Worm (Caenorhabditis elegans) whole organism, midembryonic: ENCODE results near the gene col-126.
"Not testable (repeated sequence)": the region's sequence is repeated elsewhere in the genome, so short reads cannot be mapped to it uniquely, and the experiment has no call there.

Experiments
- T22C8.4 ChIP-seq: fragments of 200-800 bp; sonication (Bioruptor generic); IDR thresholded peaks from 2 replicates; pipeline ENCODE4 v1.3.6; 2022; ENCODE audit warnings: missing genetic modification characterization, missing compliant biosample characterization
- cog-1 ChIP-seq: sonication (generic microtip); optimal IDR thresholded peaks from 2 replicates; lab custom pipeline; 2016; ENCODE audit warnings: missing genetic modification characterization, missing compliant biosample characterization
- flt-1 ChIP-seq: fragments of 200-800 bp; sonication (Bioruptor generic); IDR thresholded peaks from 2 replicates; pipeline ENCODE4 v1.3.6; 2022; ENCODE audit warnings: missing genetic modification characterization, missing compliant biosample characterization
- klf-2 ChIP-seq: fragments of 200-800 bp; sonication (Bioruptor generic); conservative IDR thresholded peaks from 2 replicates; pipeline ENCODE4 v1.3.6; 2022; ENCODE audit warnings: missing genetic modification reagents, missing genetic modification characterization, missing compliant biosample characterization
- med-1 ChIP-seq: sonication (generic microtip); optimal IDR thresholded peaks from 2 replicates; lab custom pipeline; 2017; ENCODE audit warnings: missing genetic modification characterization, mild to moderate bottlenecking, missing compliant biosample characterization, antibody characterized with exemption, missing genetic modification reagents; ENCODE audit not compliant: insufficient read depth
- ref-1 ChIP-seq: fragments of 200-800 bp; sonication (Bioruptor generic); conservative IDR thresholded peaks from 2 replicates; pipeline ENCODE4 v1.3.6; 2022; ENCODE audit warnings: missing genetic modification reagents, missing genetic modification characterization, missing compliant biosample characterization
- tab-1 ChIP-seq: fragments of 200-800 bp; sonication (Bioruptor generic); IDR thresholded peaks from 2 replicates; pipeline ENCODE4 v1.3.6; 2022; ENCODE audit warnings: missing genetic modification characterization, missing compliant biosample characterization
- ztf-23 ChIP-seq: fragments of 200-800 bp; sonication (Bioruptor generic); IDR thresholded peaks from 2 replicates; pipeline ENCODE4 v1.3.6; 2022; ENCODE audit warnings: missing genetic modification reagents, missing genetic modification characterization, missing compliant biosample characterization
- ztf-29 ChIP-seq: fragments of 200-800 bp; sonication (Bioruptor generic); IDR thresholded peaks from 2 replicates; pipeline ENCODE4 v1.3.6; 2022; ENCODE audit warnings: missing genetic modification reagents, missing genetic modification characterization, missing compliant biosample characterization

col-126 gene

DNA sequence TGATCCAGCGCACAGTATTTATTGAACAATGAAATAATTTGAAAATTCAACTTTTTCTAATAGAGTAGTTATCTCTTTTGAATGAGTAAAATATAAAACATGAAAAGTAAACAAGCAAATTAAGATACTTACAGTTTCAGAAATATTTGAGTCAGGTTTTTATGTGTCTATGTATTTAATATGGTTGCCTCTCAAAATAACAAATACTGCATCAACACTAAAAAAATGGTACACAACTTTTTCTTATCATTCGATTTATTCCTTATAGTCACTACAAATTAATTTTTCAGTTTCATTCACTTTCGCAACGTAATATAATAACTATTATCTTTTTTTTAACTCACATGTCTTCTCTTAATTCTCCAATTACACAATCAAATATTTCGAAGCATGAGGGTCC is 15.8 kb upstream of the col-126 start:
- TF ChIP-seq T22C8.4 (GFP tag; lab: Robert Waterston, UW) (no peak), med-1 (GFP tag; lab: Kevin White, UChicago) (no peak), cog-1 (tag; lab: Kevin White, UChicago) (no peak), ztf-29 (GFP tag; lab: Robert Waterston, UW) (no peak), ref-1 (GFP tag; lab: Robert Waterston, UW) (no peak)

DNA sequence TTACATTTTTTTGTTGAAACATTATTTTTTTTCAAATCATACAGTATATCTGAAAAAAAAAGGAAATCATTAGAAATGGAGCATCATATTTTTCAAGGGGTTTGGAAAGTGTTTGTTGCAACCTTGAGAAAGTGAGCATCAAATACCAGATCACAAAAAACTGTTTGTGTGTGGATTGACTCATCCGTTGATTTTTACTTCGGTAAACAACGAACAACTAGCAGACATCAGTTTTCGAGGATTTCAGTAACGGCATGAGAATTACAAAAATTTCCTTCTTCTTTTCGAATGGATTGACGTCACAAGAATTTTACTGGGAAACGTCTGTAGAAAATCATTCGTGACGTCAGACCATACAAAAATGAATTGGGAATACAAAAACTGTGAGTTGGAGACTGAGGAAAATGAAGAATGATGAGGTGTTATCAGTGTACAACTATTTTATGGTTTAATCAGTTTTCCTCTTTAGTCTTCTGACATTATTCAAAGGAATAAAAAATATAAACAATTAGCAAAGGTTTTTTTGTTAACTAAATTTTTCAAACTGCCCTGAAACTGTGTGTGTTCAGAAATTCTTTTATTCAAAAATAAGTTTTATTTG is 15.1 kb upstream of the col-126 start, which contains the start of gene C05C12.4:
C05C12.4 (minus strand) TSS at position 51 of the 601 bp plus-strand sequence.
- no peak for TF ChIP-seq tab-1 (GFP tag; lab: Robert Waterston, UW)
- no peak for TF ChIP-seq flt-1 (GFP tag; lab: Robert Waterston, UW)
- TF ChIP-seq cog-1 (tag; lab: Kevin White, UChicago): no peak
- TF ChIP-seq ztf-23 (GFP tag; lab: Robert Waterston, UW): no peak
- no peak for TF ChIP-seq ztf-29 (GFP tag; lab: Robert Waterston, UW)
- no peak for TF ChIP-seq T22C8.4 (GFP tag; lab: Robert Waterston, UW)
- TF ChIP-seq klf-2 (GFP tag; lab: Robert Waterston, UW): no peak

DNA sequence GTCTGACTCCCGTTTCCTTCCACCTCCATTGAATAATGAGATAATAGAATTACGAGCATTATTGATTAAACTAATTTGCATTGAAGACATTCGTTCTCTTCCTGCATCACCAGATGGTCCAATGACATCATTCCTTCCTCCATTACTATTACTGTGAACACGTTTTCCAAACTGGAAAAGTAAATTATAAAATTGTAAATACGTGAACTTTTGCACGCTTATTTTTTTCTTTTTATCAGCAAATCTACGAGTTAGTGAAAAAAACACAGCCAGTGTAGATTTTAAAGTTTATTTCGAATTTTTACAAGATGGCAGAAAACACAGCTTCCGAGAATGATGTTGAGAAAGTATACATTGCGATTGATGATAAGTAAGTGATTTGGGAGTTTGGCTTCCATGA is 9.5 kb upstream of the col-126 start, which contains the start of gene C05C12.1:
C05C12.1 (plus strand) TSS at position 301 of the 400 bp plus-strand sequence.
- not testable (repeated sequence) for TF ChIP-seq klf-2 (GFP tag; lab: Robert Waterston, UW); cog-1 (tag; lab: Kevin White, UChicago); ztf-29 (GFP tag; lab: Robert Waterston, UW)

DNA sequence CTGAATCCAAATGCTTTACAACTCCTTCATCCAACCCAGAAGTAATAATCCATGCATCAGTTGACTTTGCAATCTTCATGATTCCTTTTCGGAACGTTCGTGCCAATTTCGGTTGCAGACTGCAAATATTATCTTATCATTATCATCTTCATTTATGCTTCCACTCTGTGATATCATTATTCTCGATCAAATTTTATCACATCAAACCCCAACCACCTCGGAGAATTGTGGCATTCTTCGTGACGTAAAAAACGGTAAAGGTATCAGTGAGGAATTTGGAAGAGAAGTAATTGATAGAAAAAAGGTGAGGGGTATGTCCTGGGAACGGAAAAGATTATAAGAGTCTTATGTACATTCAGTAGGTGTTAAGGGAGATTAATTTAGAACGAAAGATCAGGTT is 5.7 kb upstream of the col-126 start:
- TF ChIP-seq med-1 (GFP tag; lab: Kevin White, UChicago): no peak
- no peak for TF ChIP-seq T22C8.4 (GFP tag; lab: Robert Waterston, UW)
- no peak for TF ChIP-seq klf-2 (GFP tag; lab: Robert Waterston, UW)
- no peak for TF ChIP-seq ref-1 (GFP tag; lab: Robert Waterston, UW)
- TF ChIP-seq flt-1 (GFP tag; lab: Robert Waterston, UW): no peak
- TF ChIP-seq tab-1 (GFP tag; lab: Robert Waterston, UW): no peak
- no peak for TF ChIP-seq cog-1 (tag; lab: Kevin White, UChicago)
- TF ChIP-seq ztf-23 (GFP tag; lab: Robert Waterston, UW): no peak
- no peak for TF ChIP-seq ztf-29 (GFP tag; lab: Robert Waterston, UW)

DNA sequence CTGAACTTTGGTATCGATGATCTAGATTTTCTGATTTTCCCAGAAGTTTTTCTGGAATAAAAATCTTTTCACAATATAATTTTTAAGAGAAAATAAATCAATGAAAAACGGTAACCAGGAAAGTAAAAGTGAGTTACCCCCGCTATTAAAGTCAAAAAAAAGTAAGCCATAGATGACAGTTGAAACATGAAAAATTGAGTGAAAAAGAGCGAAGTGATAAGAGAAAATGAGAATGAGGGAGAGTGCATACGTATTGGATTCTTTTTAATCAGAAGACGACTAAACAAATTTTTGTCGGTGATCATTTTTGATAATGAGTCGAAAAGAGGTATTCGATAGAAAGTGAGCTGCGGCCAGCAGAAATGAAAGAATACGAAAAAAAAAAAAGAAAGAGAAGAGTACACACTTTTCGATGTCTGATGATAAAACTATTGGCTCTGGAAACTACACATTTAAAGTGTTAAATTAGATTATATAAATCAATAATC is 3.7 kb upstream of the col-126 start, which contains the start of gene gtl-1:
gtl-1 (minus strand) TSS at position 51 of the 488 bp plus-strand sequence.
- TF ChIP-seq ztf-29 (GFP tag; lab: Robert Waterston, UW) (no peak), ztf-23 (GFP tag; lab: Robert Waterston, UW) (no peak), med-1 (GFP tag; lab: Kevin White, UChicago) (no peak), cog-1 (tag; lab: Kevin White, UChicago) (no peak), flt-1 (GFP tag; lab: Robert Waterston, UW) (no peak), tab-1 (GFP tag; lab: Robert Waterston, UW) (no peak), ref-1 (GFP tag; lab: Robert Waterston, UW) (no peak), T22C8.4 (GFP tag; lab: Robert Waterston, UW) (no peak), klf-2 (GFP tag; lab: Robert Waterston, UW) (no peak)

DNA sequence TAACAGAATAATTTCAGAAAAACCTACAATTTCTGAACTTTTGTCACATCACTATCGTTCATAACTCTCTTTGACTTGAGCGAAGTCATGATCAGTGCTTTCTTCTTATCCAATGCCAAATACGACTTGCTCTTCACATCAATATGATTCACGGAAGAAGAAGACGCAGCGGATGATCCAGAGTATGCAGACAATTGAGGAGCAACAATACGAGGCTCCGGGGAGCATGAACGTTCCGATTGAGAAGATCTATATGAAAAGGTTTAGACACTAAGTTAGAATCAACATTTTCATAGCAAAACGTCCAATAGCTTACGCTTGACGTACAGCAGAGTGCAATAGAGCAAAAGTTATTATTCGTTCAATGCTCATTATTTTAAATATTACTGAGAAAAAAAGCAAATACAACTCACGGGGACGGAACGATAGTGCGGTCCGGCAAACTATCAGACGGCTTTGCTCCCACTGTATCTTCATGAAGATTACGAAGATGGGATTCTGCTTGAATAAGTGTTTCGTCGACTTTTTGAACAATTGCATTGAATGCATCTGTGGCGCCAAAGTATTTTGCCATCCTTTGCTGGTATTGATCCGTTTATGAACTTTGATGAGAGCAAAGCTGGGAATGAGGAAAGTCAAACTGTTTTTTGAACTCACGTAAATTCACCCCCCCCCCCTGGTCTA is 2.5 kb upstream of the col-126 start, which contains the start of gene C05C12.5:
C05C12.5 (minus strand) TSS at position 642 of the 684 bp plus-strand sequence.
- TF ChIP-seq flt-1 (GFP tag; lab: Robert Waterston, UW) (no peak), med-1 (GFP tag; lab: Kevin White, UChicago) (no peak)

DNA sequence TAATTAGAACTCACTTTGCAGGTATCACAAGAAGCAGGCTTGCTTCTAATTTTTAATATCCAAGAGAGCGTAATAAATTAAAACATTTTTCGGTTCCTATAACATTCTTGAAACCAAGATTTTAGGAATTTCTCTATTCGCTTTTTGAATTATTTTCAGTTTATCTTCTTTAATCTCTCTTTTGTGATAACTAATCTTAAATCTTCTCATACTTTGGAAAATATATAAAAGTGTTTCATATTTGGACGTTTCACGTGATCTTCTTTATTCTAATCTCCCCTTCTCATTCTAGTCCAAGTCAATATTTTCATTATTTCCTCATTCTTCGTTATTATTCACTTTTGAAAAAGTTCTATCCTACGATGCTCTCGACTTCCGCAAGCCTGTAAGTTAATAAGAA is 1.7 kb upstream of the col-126 start, which contains the start of gene F54D1.1:
F54D1.1 (plus strand) TSS at position 301 of the 400 bp plus-strand sequence.
- no peak for TF ChIP-seq tab-1 (GFP tag; lab: Robert Waterston, UW)
- TF ChIP-seq klf-2 (GFP tag; lab: Robert Waterston, UW): no peak
- no peak for TF ChIP-seq flt-1 (GFP tag; lab: Robert Waterston, UW)
- TF ChIP-seq cog-1 (tag; lab: Kevin White, UChicago): no peak
- no peak for TF ChIP-seq ref-1 (GFP tag; lab: Robert Waterston, UW)
- TF ChIP-seq ztf-29 (GFP tag; lab: Robert Waterston, UW): no peak
- no peak for TF ChIP-seq med-1 (GFP tag; lab: Kevin White, UChicago)
- no peak for TF ChIP-seq T22C8.4 (GFP tag; lab: Robert Waterston, UW)

DNA sequence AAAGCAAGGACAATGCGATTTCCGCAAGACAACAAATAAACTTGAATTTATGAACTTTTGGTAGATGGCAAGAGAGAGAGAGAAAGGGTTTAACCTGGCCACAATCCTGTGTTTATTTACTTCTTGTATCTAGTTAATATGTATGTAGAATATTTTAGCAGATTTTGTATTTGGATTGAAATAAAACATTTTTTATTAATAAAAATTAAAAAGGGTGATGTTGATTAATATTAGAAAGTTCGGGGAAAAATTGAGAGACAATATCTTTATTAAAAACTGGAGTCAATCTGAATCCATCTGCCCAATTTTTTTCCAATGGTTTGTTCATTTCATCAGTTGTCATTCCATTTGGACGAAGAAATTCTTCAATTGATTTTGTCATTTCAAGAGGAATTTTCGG is 2.9 kb downstream of the col-126 start, which contains the start of gene col-127:
col-127 (minus strand) TSS at position 101 of the 400 bp plus-strand sequence.
- no peak for TF ChIP-seq T22C8.4 (GFP tag; lab: Robert Waterston, UW)

DNA sequence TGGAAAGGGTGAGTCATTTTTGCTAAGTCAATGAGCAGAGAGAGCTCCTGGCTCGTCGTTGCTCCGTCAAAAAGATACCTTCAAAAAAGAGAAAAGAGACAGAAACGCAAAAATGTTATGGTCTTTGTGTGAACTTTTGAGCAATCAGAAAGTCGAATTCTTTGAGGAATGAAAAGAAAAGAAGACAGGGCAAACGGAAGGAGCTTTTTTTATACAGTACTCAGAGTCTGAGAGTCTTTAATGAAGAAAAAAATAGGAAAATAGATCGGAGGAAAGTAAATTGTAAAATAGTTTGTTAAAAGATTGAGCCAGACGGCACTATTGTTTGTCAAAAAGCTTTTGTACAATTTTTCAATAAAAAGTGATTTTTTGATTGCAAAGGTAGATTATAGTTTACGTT is 6.3 kb downstream of the col-126 start:
- TF ChIP-seq ztf-23 (GFP tag; lab: Robert Waterston, UW): no peak
- TF ChIP-seq ref-1 (GFP tag; lab: Robert Waterston, UW): no peak
- TF ChIP-seq T22C8.4 (GFP tag; lab: Robert Waterston, UW): no peak
- no peak for TF ChIP-seq tab-1 (GFP tag; lab: Robert Waterston, UW)
- no peak for TF ChIP-seq flt-1 (GFP tag; lab: Robert Waterston, UW)
- no peak for TF ChIP-seq med-1 (GFP tag; lab: Kevin White, UChicago)
- no peak for TF ChIP-seq klf-2 (GFP tag; lab: Robert Waterston, UW)
- no peak for TF ChIP-seq cog-1 (tag; lab: Kevin White, UChicago)
- TF ChIP-seq ztf-29 (GFP tag; lab: Robert Waterston, UW): no peak
